Worm (Caenorhabditis elegans) whole organism, L1 larva: ENCODE results near the gene T23B12.11.

Source experiments
- Y116A8C.19 ChIP-seq: sonication (generic microtip); optimal IDR thresholded peaks from 2 replicates; lab custom pipeline; 2016; ENCODE audit warnings: missing compliant biosample characterization, missing genetic modification characterization, borderline replicate concordance
- aha-1 ChIP-seq: fragments of 150-350 bp; optimal IDR thresholded peaks from 2 replicates; lab custom pipeline; 2014; ENCODE audit warnings: missing biosample characterization, missing genetic modification characterization
- aly-2 ChIP-seq: fragments of 150-350 bp; optimal IDR thresholded peaks from 2 replicates; lab custom pipeline; 2014; ENCODE audit warnings: missing biosample characterization, missing genetic modification characterization
- blmp-1 ChIP-seq: fragments of 150-350 bp; optimal IDR thresholded peaks from 2 replicates; lab custom pipeline; 2014; ENCODE audit warnings: missing biosample characterization, missing genetic modification characterization
- ces-1 ChIP-seq: fragments of 150-350 bp; optimal IDR thresholded peaks from 2 replicates; lab custom pipeline; 2014; ENCODE audit warnings: missing biosample characterization, missing genetic modification reagents, missing genetic modification characterization
- efl-1 ChIP-seq, 4 experiments: fragments of 150-350 bp; optimal IDR thresholded peaks in 3 of 4; peaks in 1 of 4; 1 replicate in 1 of 4; 2 replicates in 3 of 4; lab custom pipeline; 2014; ENCODE audit warnings: missing biosample characterization in 2 of 4, missing genetic modification characterization in 2 of 4, missing genetic modification reagents in 2 of 4
- egl-13 ChIP-seq: sonication (generic microtip); optimal IDR thresholded peaks from 2 replicates; lab custom pipeline; 2016; ENCODE audit warnings: missing genotype, missing genetic modification reagents, missing genetic modification characterization, missing compliant biosample characterization
- elt-2 ChIP-seq: sonication (generic microtip); optimal IDR thresholded peaks from 2 replicates; lab custom pipeline; 2016; ENCODE audit warnings: missing genetic modification characterization, mild to moderate bottlenecking, inconsistent platforms, missing compliant biosample characterization, missing genetic modification reagents
- ets-5 ChIP-seq: fragments of 200-800 bp; sonication (Bioruptor generic); IDR thresholded peaks from 2 replicates; pipeline ENCODE4 v1.3.6; 2022; ENCODE audit warnings: missing genetic modification characterization, missing compliant biosample characterization
- fkh-8 ChIP-seq: sonication (generic microtip); optimal IDR thresholded peaks from 2 replicates; lab custom pipeline; 2016; ENCODE audit warnings: mild to moderate bottlenecking, missing genetic modification characterization, missing compliant biosample characterization
- fos-1 ChIP-seq: fragments of 150-350 bp; optimal IDR thresholded peaks from 2 replicates; lab custom pipeline; 2014; ENCODE audit warnings: missing biosample characterization, missing genetic modification characterization
- hlh-17 ChIP-seq: fragments of 200-800 bp; sonication (Bioruptor generic); optimal IDR thresholded peaks from 2 replicates; lab custom pipeline; 2018; ENCODE audit warnings: missing genetic modification characterization, mild to moderate bottlenecking, missing compliant biosample characterization, moderate library complexity, borderline replicate concordance
- hlh-4 ChIP-seq: sonication (generic microtip); optimal IDR thresholded peaks from 2 replicates; lab custom pipeline; 2016; ENCODE audit warnings: mild to moderate bottlenecking, missing genetic modification characterization, missing compliant biosample characterization
- isw-1 ChIP-seq: fragments of 200-800 bp; sonication (Bioruptor generic); IDR thresholded peaks from 2 replicates; pipeline ENCODE4 v1.3.6; 2022; ENCODE audit warnings: missing genetic modification characterization, missing compliant biosample characterization
- lin-13 ChIP-seq: fragments of 150-350 bp; optimal IDR thresholded peaks from 2 replicates; lab custom pipeline; 2014; ENCODE audit warnings: missing biosample characterization, missing genetic modification reagents, missing genetic modification characterization
- lin-14 ChIP-seq: fragments of 200-800 bp; sonication (Bioruptor generic); optimal IDR thresholded peaks from 2 replicates; lab custom pipeline; 2018; ENCODE audit warnings: mild to moderate bottlenecking, missing genetic modification characterization, moderate library complexity, missing compliant biosample characterization
- lin-35 ChIP-seq, 2 experiments: fragments of 150-350 bp; optimal IDR thresholded peaks; 2 replicates each; lab custom pipeline; 2014; ENCODE audit warnings: missing biosample characterization in 2 of 2, missing genetic modification characterization in 2 of 2, missing genetic modification reagents in 2 of 2
- lin-39 ChIP-seq: fragments of 150-350 bp; optimal IDR thresholded peaks from 2 replicates; lab custom pipeline; 2014; ENCODE audit warnings: missing biosample characterization, missing genetic modification reagents, missing genetic modification characterization
- lir-3 ChIP-seq: sonication (generic microtip); optimal IDR thresholded peaks from 2 replicates; lab custom pipeline; 2016; ENCODE audit warnings: mild to moderate bottlenecking, missing genetic modification characterization, moderate library complexity, missing compliant biosample characterization; ENCODE audit not compliant: poor library complexity
- lsy-2 ChIP-seq, 2 experiments: fragments of 150-350 bp; optimal IDR thresholded peaks; 2 replicates each; lab custom pipeline; 2014; ENCODE audit warnings: missing biosample characterization in 2 of 2, missing genetic modification characterization in 2 of 2
- mab-9 ChIP-seq: fragments of 200-800 bp; sonication (Bioruptor generic); IDR thresholded peaks from 2 replicates; pipeline ENCODE4 v1.3.6; 2022; ENCODE audit warnings: missing genetic modification reagents, missing genetic modification characterization, missing compliant biosample characterization
- mdl-1 ChIP-seq, 2 experiments: fragments of 150-350 bp; optimal IDR thresholded peaks; 2 replicates each; lab custom pipeline; 2014 to 2017; ENCODE audit warnings: missing biosample characterization in 2 of 2, missing genetic modification characterization in 2 of 2, inconsistent platforms in 1 of 2
- mef-2 ChIP-seq: fragments of 150-350 bp; optimal IDR thresholded peaks from 2 replicates; lab custom pipeline; 2014; ENCODE audit warnings: missing biosample characterization, missing genetic modification characterization
- mep-1 ChIP-seq: fragments of 150-350 bp; optimal IDR thresholded peaks from 2 replicates; lab custom pipeline; 2014; ENCODE audit warnings: missing biosample characterization, missing genetic modification characterization
- nhr-11 ChIP-seq: fragments of 150-350 bp; optimal IDR thresholded peaks from 2 replicates; lab custom pipeline; 2014; ENCODE audit warnings: missing biosample characterization, missing genetic modification characterization
- nhr-12 ChIP-seq: sonication (generic microtip); optimal IDR thresholded peaks from 2 replicates; lab custom pipeline; 2017; ENCODE audit warnings: missing biosample characterization, missing genetic modification characterization
- nhr-28 ChIP-seq: fragments of 150-350 bp; optimal IDR thresholded peaks from 2 replicates; lab custom pipeline; 2014; ENCODE audit warnings: missing biosample characterization, missing genetic modification characterization
- nhr-47 ChIP-seq: sonication (generic microtip); optimal IDR thresholded peaks from 2 replicates; lab custom pipeline; 2016; ENCODE audit warnings: mild to moderate bottlenecking, missing genetic modification characterization, moderate library complexity, missing compliant biosample characterization
- nhr-71 ChIP-seq: sonication (generic microtip); optimal IDR thresholded peaks from 2 replicates; lab custom pipeline; 2016; ENCODE audit warnings: mild to moderate bottlenecking, missing genetic modification characterization, moderate library complexity, missing compliant biosample characterization
- nhr-84 ChIP-seq: sonication (generic microtip); optimal IDR thresholded peaks from 2 replicates; lab custom pipeline; 2017; ENCODE audit warnings: missing biosample characterization, missing genetic modification characterization
- nhr-85 ChIP-seq: sonication (generic microtip); peaks from one replicate; lab custom pipeline; 2016; ENCODE audit warnings: missing genetic modification characterization, inconsistent platforms, missing compliant biosample characterization
- pax-3 ChIP-seq: fragments of 200-800 bp; sonication (Bioruptor generic); optimal IDR thresholded peaks from 2 replicates; lab custom pipeline; 2018; ENCODE audit warnings: mild to moderate bottlenecking, missing genetic modification characterization, moderate library complexity, missing compliant biosample characterization
- pqm-1 ChIP-seq: sonication (generic microtip); optimal IDR thresholded peaks from 3 replicates; lab custom pipeline; 2017; ENCODE audit warnings: missing biosample characterization, missing genetic modification characterization
- rnt-1 ChIP-seq: sonication (generic microtip); optimal IDR thresholded peaks from 2 replicates; lab custom pipeline; 2016; ENCODE audit warnings: mild to moderate bottlenecking, missing genetic modification characterization, moderate library complexity, missing compliant biosample characterization
- skn-1 ChIP-seq: fragments of 150-350 bp; optimal IDR thresholded peaks from 2 replicates; lab custom pipeline; 2014; ENCODE audit warnings: missing biosample characterization, missing genetic modification characterization
- snpc-4 ChIP-seq: fragments of 150-350 bp; optimal IDR thresholded peaks from 2 replicates; lab custom pipeline; 2014; ENCODE audit warnings: missing biosample characterization, missing genetic modification characterization
- snu-23 ChIP-seq: sonication (generic microtip); optimal IDR thresholded peaks from 2 replicates; lab custom pipeline; 2016; ENCODE audit warnings: missing genetic modification characterization, missing compliant biosample characterization
- sptf-1 ChIP-seq: fragments of 150-350 bp; optimal IDR thresholded peaks from 2 replicates; lab custom pipeline; 2014; ENCODE audit warnings: missing biosample characterization, missing genetic modification characterization
- sup-37 ChIP-seq: fragments of 200-800 bp; sonication (Bioruptor generic); optimal IDR thresholded peaks from 2 replicates; lab custom pipeline; 2018; ENCODE audit warnings: mild to moderate bottlenecking, missing genetic modification characterization, missing compliant biosample characterization
- swsn-7 ChIP-seq: sonication (generic microtip); optimal IDR thresholded peaks from 2 replicates; lab custom pipeline; 2016; ENCODE audit warnings: missing genetic modification characterization, missing compliant biosample characterization
- tbx-2 ChIP-seq: sonication (generic microtip); optimal IDR thresholded peaks from 2 replicates; lab custom pipeline; 2016; ENCODE audit warnings: missing genetic modification characterization, missing compliant biosample characterization
- unc-130 ChIP-seq: fragments of 150-350 bp; optimal IDR thresholded peaks from 2 replicates; lab custom pipeline; 2017; ENCODE audit warnings: missing biosample characterization, missing genetic modification characterization, inconsistent platforms
- unc-62 ChIP-seq: fragments of 150-350 bp; optimal IDR thresholded peaks from 2 replicates; lab custom pipeline; 2014; ENCODE audit warnings: missing biosample characterization, missing genetic modification reagents, missing genetic modification characterization
- ztf-11 ChIP-seq, 2 experiments: sonication (generic microtip); optimal IDR thresholded peaks; 2 replicates each; lab custom pipeline; 2016 to 2017; ENCODE audit warnings: missing genetic modification characterization in 2 of 2, missing biosample characterization in 1 of 2, missing compliant biosample characterization in 1 of 2
- ztf-4 ChIP-seq: fragments of 150-350 bp; optimal IDR thresholded peaks from 2 replicates; lab custom pipeline; 2014; ENCODE audit warnings: missing biosample characterization, missing genetic modification characterization

Gene T23B12.11

ce11 chrV:8494260-8494939 is 39.2 kb downstream of the T23B12.11 start, which contains the start of gene pxn-1:
pxn-1 (plus strand) TSS chrV:8494889.
- TF ChIP-seq sptf-1 (no peak), blmp-1 (tag; lab: Kevin White, UChicago) (peak; percentile 53), fos-1 (no peak), lin-13 (GFP tag; lab: Kevin White, UChicago) (no peak)

- TF ChIP-seq skn-1 (no peak), nhr-85 (tag; lab: Kevin White, UChicago) (no peak), mdl-1 (tag; optimal IDR thresholded peaks at IDR 0.05; lab: Kevin White, UChicago) (no peak), nhr-11 (tag; lab: Kevin White, UChicago) (no peak), tbx-2 (tag; lab: Kevin White, UChicago) (no peak), ets-5 (GFP tag; lab: Robert Waterston, UW) (no peak), aha-1 (no peak), lin-14 (GFP tag; lab: Kevin White, UChicago) (no peak), hlh-17 (GFP tag; lab: Kevin White, UChicago) (no peak), nhr-84 (tag; lab: Kevin White, UChicago) (no peak), nhr-28 (tag; lab: Kevin White, UChicago) (no peak), egl-13 (tag; lab: Kevin White, UChicago) (no peak), sup-37 (GFP tag; lab: Kevin White, UChicago) (no peak), aly-2 (tag; lab: Kevin White, UChicago) (no peak), efl-1 (optimal IDR thresholded peaks at IDR 0.05; lab: Kevin White, UChicago) (no peak), efl-1 (GFP tag; optimal IDR thresholded peaks at IDR 0.05 in 1 of 2; lab: Kevin White, UChicago) (no peak), swsn-7 (no peak)
These were observed 39.9 kb downstream of the T23B12.11 start for ce11 chrV:8495106-8495505.

ce11 chrV:8495965-8496364 is 40.8 kb downstream of the T23B12.11 start:
- no peak for TF ChIP-seq hlh-4 (tag; lab: Kevin White, UChicago)
- TF ChIP-seq fos-1: no peak
- TF ChIP-seq elt-2 (tag; lab: Kevin White, UChicago): no peak
- no peak for TF ChIP-seq ces-1
- no peak for TF ChIP-seq nhr-12 (tag; lab: Kevin White, UChicago)
- peak; percentile 29 for TF ChIP-seq rnt-1
- TF ChIP-seq mef-2 (tag; lab: Kevin White, UChicago): no peak
- no peak for TF ChIP-seq nhr-71 (tag; lab: Kevin White, UChicago)
- TF ChIP-seq lin-35 (GFP tag; optimal IDR thresholded peaks at IDR 0.05; lab: Kevin White, UChicago): peak in 1 of 2 experiments; percentile 29
- TF ChIP-seq isw-1: no peak
- no peak for TF ChIP-seq unc-130 (tag; lab: Kevin White, UChicago)
- no peak for TF ChIP-seq nhr-28 (tag; lab: Kevin White, UChicago)
- no peak for TF ChIP-seq nhr-47
- TF ChIP-seq mab-9 (GFP tag; lab: Robert Waterston, UW): no peak
- peak; percentile 3 for TF ChIP-seq snu-23 (GFP tag; lab: Kevin White, UChicago)

ce11 chrV:8499407-8499806 is 44.2 kb downstream of the T23B12.11 start:
- TF ChIP-seq lir-3 (no peak), pqm-1 (tag; lab: Kevin White, UChicago) (no peak), blmp-1 (tag; lab: Kevin White, UChicago) (no peak), rnt-1 (no peak)

- peak; percentile 85 for TF ChIP-seq lin-14 (GFP tag; lab: Kevin White, UChicago)
- TF ChIP-seq unc-62 (GFP tag; lab: Kevin White, UChicago): peak; percentile 67
- peak; percentile 68 to 88 for TF ChIP-seq lsy-2 (tag; optimal IDR thresholded peaks at IDR 0.05; lab: Kevin White, UChicago)
- TF ChIP-seq aly-2 (tag; lab: Kevin White, UChicago): peak; percentile 96
- TF ChIP-seq ztf-4 (tag; lab: Kevin White, UChicago): peak; percentile 92
- TF ChIP-seq hlh-17 (GFP tag; lab: Kevin White, UChicago): peak; percentile 69
- TF ChIP-seq ztf-11 (tag; optimal IDR thresholded peaks at IDR 0.05; lab: Kevin White, UChicago): peak in 1 of 2 experiments; percentile 90
- TF ChIP-seq ets-5 (GFP tag; lab: Robert Waterston, UW): 0 out of 2 replicates have a peak, but pooled peaks have one; percentile 20
- TF ChIP-seq mep-1 (tag; lab: Kevin White, UChicago): peak; percentile 93
- peak; percentile 85 for TF ChIP-seq pax-3
- TF ChIP-seq Y116A8C.19: peak; percentile 35
- peak; percentile 97 for TF ChIP-seq nhr-47
- peak; percentile 30 for TF ChIP-seq fkh-8
- TF ChIP-seq lin-39 (tag; lab: Kevin White, UChicago): peak; percentile 90
- TF ChIP-seq snpc-4 (tag; lab: Kevin White, UChicago): peak; percentile 100
- TF ChIP-seq skn-1: peak; percentile 62
These were observed 45.2 kb downstream of the T23B12.11 start for ce11 chrV:8500348-8500747.
